Worm (Caenorhabditis elegans) whole organism, L4/young adult: ENCODE measurements around the gene ZK105.3.
"Not testable (repeated sequence)": the region's sequence is repeated elsewhere in the genome, so short reads cannot be mapped to it uniquely, and the experiment has no call there.

Source experiments
- W03F9.2 ChIP-seq: fragments of 150-350 bp; optimal IDR thresholded peaks from 2 replicates; lab custom pipeline; 2014; ENCODE audit warnings: missing biosample characterization, missing genetic modification characterization
- dao-5 ChIP-seq: sonication (generic microtip); optimal IDR thresholded peaks from 2 replicates; lab custom pipeline; 2016; ENCODE audit warnings: missing genotype, missing genetic modification characterization, moderate library complexity, missing compliant biosample characterization
- him-1 ChIP-seq: sonication (generic microtip); optimal IDR thresholded peaks from 2 replicates; lab custom pipeline; 2016; ENCODE audit warnings: missing genotype, missing genetic modification reagents, missing genetic modification characterization, missing compliant biosample characterization

The ZK105.3 gene

DNA sequence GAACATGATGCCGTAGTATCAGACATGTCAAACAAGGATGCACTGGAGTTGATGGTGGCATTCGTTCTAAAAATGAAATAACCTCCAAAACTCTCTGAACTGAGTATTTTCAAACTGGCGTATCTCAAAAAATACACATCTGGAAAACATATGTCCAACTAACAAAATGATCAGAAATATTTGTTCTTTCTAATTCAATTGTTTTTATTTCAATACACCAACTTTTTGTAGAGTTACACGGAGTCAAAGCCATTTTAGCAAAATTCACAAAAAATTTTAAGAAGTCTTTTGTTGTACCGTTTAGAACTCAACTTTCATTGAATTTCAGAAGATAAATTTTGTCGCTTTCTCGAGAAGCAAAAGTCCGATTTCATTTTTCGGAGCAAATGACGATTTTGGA, 6.6 kb downstream of the ZK105.3 start, which contains the start of gene srsx-40:
TSS of gene srsx-40 (minus strand) at position 101 of the 400 bp plus-strand sequence.
- not testable (repeated sequence) for TF ChIP-seq W03F9.2, dao-5, him-1 (tag; lab: Kevin White, UChicago)

- TF ChIP-seq dao-5 (tag; lab: Kevin White, UChicago): no peak
- TF ChIP-seq him-1 (tag; lab: Kevin White, UChicago): no peak
- TF ChIP-seq W03F9.2 (tag; lab: Kevin White, UChicago): no peak
Observed at ce11 chrV:7705316-7705715, 8.4 kb downstream of the ZK105.3 start, which contains the start of gene srw-3. Gene srw-3, plus strand, starts transcription at chrV:7705616.

DNA sequence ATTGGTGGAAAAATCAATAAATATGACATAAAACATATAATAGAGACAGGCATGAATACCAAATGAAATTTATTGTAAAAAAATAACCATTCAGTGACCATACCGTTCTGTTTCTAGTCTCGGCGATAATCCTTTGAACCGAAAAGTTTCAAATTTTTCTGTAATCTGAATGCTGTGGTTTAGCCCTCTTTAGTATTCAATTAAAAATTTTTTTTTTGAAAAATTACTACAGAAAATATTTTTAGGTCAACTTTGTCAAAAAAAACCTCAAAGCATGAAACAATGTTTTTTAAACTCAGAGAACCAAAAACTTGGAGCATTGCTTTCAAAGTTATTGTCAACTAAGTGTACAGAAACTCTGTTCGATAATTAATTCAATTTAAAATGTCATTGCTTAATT, 11.6 kb downstream of the ZK105.3 start, which contains the start of gene ZK105.11:
TSS of gene ZK105.11 (minus strand) at position 101 of the 400 bp plus-strand sequence.
- TF ChIP-seq dao-5 (tag; lab: Kevin White, UChicago) (no peak), W03F9.2 (tag; lab: Kevin White, UChicago) (no peak), him-1 (tag; lab: Kevin White, UChicago) (no peak)

DNA sequence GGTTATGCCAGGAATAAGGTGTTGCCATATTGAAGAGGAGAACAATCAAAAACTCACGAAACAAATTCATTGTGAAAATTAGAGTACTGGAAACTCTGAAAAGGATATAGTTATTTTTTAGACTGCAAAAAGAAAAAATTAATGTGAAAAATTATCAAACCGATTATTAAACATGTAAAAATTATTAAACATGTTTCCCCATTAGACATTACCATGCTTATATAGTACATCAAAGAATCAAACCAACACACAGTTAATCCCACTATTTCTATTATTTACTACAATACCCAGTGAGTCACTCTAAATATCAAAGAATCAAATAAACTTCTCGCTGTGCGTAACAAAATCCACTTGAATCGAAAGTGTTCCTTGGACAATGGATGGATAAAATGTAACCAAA, 16.1 kb downstream of the ZK105.3 start, which contains the start of gene ZK105.13:
TSS of gene ZK105.13 (minus strand) at position 101 of the 400 bp plus-strand sequence.
- TF ChIP-seq him-1 (tag; lab: Kevin White, UChicago) (no peak), W03F9.2 (tag; lab: Kevin White, UChicago) (no peak), dao-5 (tag; lab: Kevin White, UChicago) (no peak)

ce11 chrV:7713691-7714090, 16.7 kb downstream of the ZK105.3 start, which contains the start of gene ZK105.1:
Gene ZK105.1, plus strand, starts transcription at chrV:7713991.
- no peak for TF ChIP-seq him-1 (tag; lab: Kevin White, UChicago)
- TF ChIP-seq W03F9.2 (tag; lab: Kevin White, UChicago): no peak
- TF ChIP-seq dao-5 (tag; lab: Kevin White, UChicago): no peak

DNA sequence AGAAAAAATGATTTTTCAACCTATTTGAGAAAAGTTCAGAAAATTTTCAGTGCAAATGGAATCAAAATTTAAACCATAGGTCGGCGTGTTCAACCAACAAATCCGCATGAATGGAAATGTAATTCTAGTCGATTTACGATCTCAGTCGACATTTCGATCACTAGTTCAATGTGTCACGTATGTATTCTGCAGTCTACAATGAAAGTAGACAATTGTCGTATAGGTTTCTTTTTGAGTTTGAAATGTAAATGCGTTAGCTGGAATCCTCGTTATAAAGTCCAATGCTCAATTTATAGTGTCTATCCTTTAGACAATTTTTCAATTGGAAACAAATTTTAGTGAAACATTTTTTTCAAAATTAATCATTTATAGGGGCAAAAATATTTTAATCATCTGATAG, 19.1 kb downstream of the ZK105.3 start, which contains the start of gene ZK105.12:
TSS of gene ZK105.12 (minus strand) at position 101 of the 400 bp plus-strand sequence.
- TF ChIP-seq dao-5 (tag; lab: Kevin White, UChicago): no peak
- TF ChIP-seq W03F9.2 (tag; lab: Kevin White, UChicago): no peak
- no peak for TF ChIP-seq him-1 (tag; lab: Kevin White, UChicago)

- TF ChIP-seq W03F9.2 (tag; lab: Kevin White, UChicago) (no peak), him-1 (tag; lab: Kevin White, UChicago) (no peak), dao-5 (tag; lab: Kevin White, UChicago) (no peak)
Observed at ce11 chrV:7717629-7718028, 20.7 kb downstream of the ZK105.3 start, which contains the start of gene ZK105.5. Gene ZK105.5, minus strand, starts transcription at chrV:7717729.

- TF ChIP-seq dao-5 (tag; lab: Kevin White, UChicago): no peak
- TF ChIP-seq W03F9.2 (tag; lab: Kevin White, UChicago): no peak
- TF ChIP-seq him-1 (tag; lab: Kevin White, UChicago): no peak
Observed at ce11 chrV:7721945-7722344, 25.0 kb downstream of the ZK105.3 start, which contains the start of gene ZK105.14. Gene ZK105.14, minus strand, starts transcription at chrV:7722045.

ce11 chrV:7723967-7724544, 27.1 kb downstream of the ZK105.3 start, which contains the start of the genes ZK105.6 and ZK105.8:
Gene ZK105.6, minus strand, starts transcription at chrV:7724067.
Gene ZK105.8, plus strand, starts transcription at chrV:7724494.
- TF ChIP-seq him-1 (tag; lab: Kevin White, UChicago) (no peak), dao-5 (tag; lab: Kevin White, UChicago) (no peak), W03F9.2 (tag; lab: Kevin White, UChicago) (no peak)

- no peak for TF ChIP-seq dao-5 (tag; lab: Kevin White, UChicago)
- TF ChIP-seq W03F9.2 (tag; lab: Kevin White, UChicago): no peak
- TF ChIP-seq him-1 (tag; lab: Kevin White, UChicago): no peak
Observed at ce11 chrV:7726202-7726601, 29.3 kb downstream of the ZK105.3 start.

DNA sequence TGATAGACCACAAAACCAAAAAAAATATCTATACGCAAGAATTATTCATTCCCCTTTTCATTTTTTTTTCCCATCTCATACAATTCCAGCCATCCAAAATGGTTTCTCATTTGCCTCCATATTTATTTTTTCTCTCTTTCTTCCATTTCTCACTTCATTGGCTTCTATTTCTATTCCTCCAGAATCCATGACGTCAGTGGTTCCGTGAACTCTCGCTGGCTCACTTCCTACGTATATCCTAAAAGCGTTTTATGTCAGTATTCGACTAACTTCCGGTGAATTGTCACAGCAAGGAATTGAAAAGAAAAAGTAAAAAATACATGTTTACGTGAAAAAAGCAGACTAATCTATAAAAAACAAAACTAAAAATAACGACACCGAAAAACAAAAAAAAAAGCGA, 30.0 kb downstream of the ZK105.3 start:
- TF ChIP-seq him-1 (tag; lab: Kevin White, UChicago): no peak
- no peak for TF ChIP-seq dao-5 (tag; lab: Kevin White, UChicago)
- TF ChIP-seq W03F9.2 (tag; lab: Kevin White, UChicago): no peak

ce11 chrV:7728003-7728678, 31.2 kb downstream of the ZK105.3 start:
- TF ChIP-seq him-1 (tag; lab: Kevin White, UChicago): peak; percentile 87
- TF ChIP-seq W03F9.2 (tag; lab: Kevin White, UChicago): no peak
- TF ChIP-seq dao-5 (tag; lab: Kevin White, UChicago): no peak

ce11 chrV:7728679-7729027, 31.7 kb downstream of the ZK105.3 start, which contains the start of gene Y97E10C.1:
Gene Y97E10C.1, plus strand, starts transcription at chrV:7728879.
- TF ChIP-seq him-1 (tag; lab: Kevin White, UChicago) (no peak), W03F9.2 (tag; lab: Kevin White, UChicago) (no peak), dao-5 (tag; lab: Kevin White, UChicago) (no peak)
